Worm (Caenorhabditis elegans): ENCODE results near the gene Y43E12A.3.

Gene Y43E12A.3

DNA sequence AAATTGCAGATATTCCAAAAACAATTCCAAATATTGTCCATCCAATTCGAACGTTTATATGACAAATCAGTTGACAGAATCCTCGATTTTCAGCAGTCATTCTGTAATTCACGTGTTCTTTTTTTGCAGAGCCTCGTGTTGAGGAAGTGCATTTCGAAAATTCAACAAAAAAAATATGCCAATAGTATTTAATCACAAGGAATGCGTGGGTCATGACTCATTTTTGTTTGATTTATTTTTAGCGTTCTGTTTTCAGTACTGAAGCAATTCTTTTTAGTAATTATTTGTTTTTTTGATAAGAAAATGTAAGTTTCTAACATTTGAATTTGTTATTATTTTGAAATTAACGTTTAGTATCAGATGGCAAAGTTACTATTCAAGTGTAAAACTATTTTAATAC, 43.2 kb downstream of the Y43E12A.3 start, which contains the start of gene hrg-4:
TSS of gene hrg-4 (minus strand) at position 101 of the 400 bp plus-strand sequence.
- TF ChIP-seq snpc-4 (tag; optimal IDR thresholded peaks at IDR 0.05) (no peak), mls-2 (tag; optimal IDR thresholded peaks at IDR 0.05) (no peak), blmp-1 (tag; optimal IDR thresholded peaks at IDR 0.05) (no peak), nhr-28 (tag; optimal IDR thresholded peaks at IDR 0.05) (no peak), ceh-39 (tag; optimal IDR thresholded peaks at IDR 0.05) (no peak), cnd-1 (tag; optimal IDR thresholded peaks at IDR 0.05) (no peak)

DNA sequence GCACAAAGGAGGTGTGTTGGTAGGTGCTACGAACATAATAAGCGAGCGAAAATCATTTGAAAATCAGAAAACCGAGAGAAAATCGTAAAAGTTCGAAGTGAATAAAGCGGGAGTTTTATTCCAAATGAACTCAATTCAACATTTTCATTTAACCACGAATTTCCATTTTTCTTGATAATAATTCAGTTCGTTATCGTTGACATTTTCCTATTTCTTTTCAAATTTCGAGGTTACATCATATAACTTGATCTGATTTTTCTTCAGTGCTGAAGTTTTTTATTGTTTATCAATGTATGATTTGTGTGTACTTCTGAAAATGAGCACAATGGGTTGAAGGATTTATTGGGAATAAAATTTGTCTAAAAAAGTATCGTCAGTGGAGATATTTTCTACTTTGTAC, 43.9 kb downstream of the Y43E12A.3 start:
- TF ChIP-seq mep-1 (tag; optimal IDR thresholded peaks at IDR 0.05) (no peak), sptf-1 (tag; optimal IDR thresholded peaks at IDR 0.05) (no peak), snpc-4 (tag; optimal IDR thresholded peaks at IDR 0.05) (no peak), ces-1 (GFP tag; optimal IDR thresholded peaks at IDR 0.05) (no peak), ztf-11 (tag; optimal IDR thresholded peaks at IDR 0.05) (no peak), sem-2 (GFP tag; optimal IDR thresholded peaks at IDR 0.05) (no peak), pha-4 (tag; optimal IDR thresholded peaks at IDR 0.05) (no peak), nhr-237 (tag; optimal IDR thresholded peaks at IDR 0.05) (no peak), mab-5 (tag; optimal IDR thresholded peaks at IDR 0.05) (no peak), nhr-12 (tag; optimal IDR thresholded peaks at IDR 0.05) (no peak), elt-1 (tag; optimal IDR thresholded peaks at IDR 0.05; ENCODE audit: borderline replicate concordance, insufficient read depth) (no peak), ham-2 (GFP tag; optimal IDR thresholded peaks at IDR 0.05) (no peak), nhr-76 (tag; optimal IDR thresholded peaks at IDR 0.05) (no peak), lin-32 (GFP tag; optimal IDR thresholded peaks at IDR 0.05) (no peak), flh-1 (GFP tag; optimal IDR thresholded peaks at IDR 0.05) (no peak), tbx-8 (GFP tag; optimal IDR thresholded peaks at IDR 0.05) (no peak), nhr-28 (tag; optimal IDR thresholded peaks at IDR 0.05) (no peak)

DNA sequence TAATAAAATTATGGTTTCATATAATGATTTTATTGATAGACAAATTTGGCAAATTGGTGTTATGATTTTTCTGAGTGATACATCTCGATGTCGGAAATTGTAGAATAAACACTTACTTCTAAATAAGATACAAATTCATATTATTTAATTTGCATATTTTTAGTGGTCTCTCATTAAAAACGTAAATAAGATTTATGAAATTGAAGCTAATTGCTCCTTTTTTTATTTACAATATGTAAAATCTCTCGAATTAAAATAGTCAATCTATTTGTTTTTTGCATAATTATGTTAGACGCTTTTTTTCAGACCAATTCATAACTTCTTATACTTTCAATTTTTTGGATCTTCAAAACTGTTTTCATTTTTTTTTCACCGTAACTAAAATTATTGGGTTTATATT, 44.6 kb downstream of the Y43E12A.3 start, which contains the start of gene hrg-6:
TSS of gene hrg-6 (plus strand) at position 301 of the 400 bp plus-strand sequence.
- no peak for TF ChIP-seq sem-2 (GFP tag; optimal IDR thresholded peaks at IDR 0.05)
- TF ChIP-seq nhr-2 (tag; optimal IDR thresholded peaks at IDR 0.05): no peak
- TF ChIP-seq unc-39 (tag; optimal IDR thresholded peaks at IDR 0.05): no peak
- TF ChIP-seq bed-3 (GFP tag; optimal IDR thresholded peaks at IDR 0.05): no peak
- no peak for TF ChIP-seq pha-4 (tag; optimal IDR thresholded peaks at IDR 0.05)
- no peak for TF ChIP-seq nhr-28 (tag; optimal IDR thresholded peaks at IDR 0.05)
- TF ChIP-seq nhr-237 (tag; optimal IDR thresholded peaks at IDR 0.05): no peak
- TF ChIP-seq elt-3 (tag; optimal IDR thresholded peaks at IDR 0.05): no peak
- TF ChIP-seq snpc-4 (tag; optimal IDR thresholded peaks at IDR 0.05): no peak
- no peak for TF ChIP-seq blmp-1 (tag; optimal IDR thresholded peaks at IDR 0.05)
- no peak for TF ChIP-seq mab-5 (tag; optimal IDR thresholded peaks at IDR 0.05)
- no peak for TF ChIP-seq nhr-76 (tag; optimal IDR thresholded peaks at IDR 0.05)
- TF ChIP-seq ham-2 (GFP tag; optimal IDR thresholded peaks at IDR 0.05): no peak
- no peak for TF ChIP-seq drap-1 (GFP tag; optimal IDR thresholded peaks at IDR 0.05)
- no peak for TF ChIP-seq ceh-39 (tag; optimal IDR thresholded peaks at IDR 0.05)
- no peak for TF ChIP-seq unc-120 (tag; optimal IDR thresholded peaks at IDR 0.05; ENCODE audit: poor library complexity, severe bottlenecking)
- TF ChIP-seq flh-1 (GFP tag; optimal IDR thresholded peaks at IDR 0.05): no peak
- no peak for TF ChIP-seq lsy-2 (tag; optimal IDR thresholded peaks at IDR 0.05)
- no peak for TF ChIP-seq sptf-1 (tag; optimal IDR thresholded peaks at IDR 0.05)

DNA sequence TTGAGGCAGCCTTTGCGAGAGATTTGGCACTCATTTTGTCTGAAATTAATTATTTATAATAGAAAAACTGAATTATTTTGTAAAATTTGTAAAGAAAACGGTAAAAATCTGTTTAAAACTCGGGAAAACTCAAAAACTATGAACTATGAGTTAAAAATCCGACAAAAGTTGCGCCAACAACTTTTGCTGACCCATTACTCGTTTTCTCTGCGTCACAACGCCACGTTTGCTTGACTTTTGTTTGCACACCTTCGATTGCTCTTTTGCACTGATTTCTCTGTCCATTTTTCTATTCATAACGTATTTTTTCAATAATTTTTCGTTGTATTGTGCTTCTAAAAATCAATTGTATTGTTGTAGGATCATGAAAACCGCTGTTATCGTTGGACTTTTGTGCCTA, 48.5 kb downstream of the Y43E12A.3 start, which contains the start of gene fkb-1:
TSS of gene fkb-1 (plus strand) at position 361 of the 400 bp plus-strand sequence.
- TF ChIP-seq nhr-237 (tag; optimal IDR thresholded peaks at IDR 0.05) (no peak), elt-3 (tag; optimal IDR thresholded peaks at IDR 0.05) (no peak), ceh-39 (tag; optimal IDR thresholded peaks at IDR 0.05) (no peak), lin-13 (tag; optimal IDR thresholded peaks at IDR 0.05) (peak; percentile 80), hlh-1 (tag; optimal IDR thresholded peaks at IDR 0.05) (peak; percentile 3), mls-2 (tag; optimal IDR thresholded peaks at IDR 0.05) (no peak), ces-1 (GFP tag; optimal IDR thresholded peaks at IDR 0.05) (no peak), nhr-76 (tag; optimal IDR thresholded peaks at IDR 0.05) (no peak), nhr-12 (tag; optimal IDR thresholded peaks at IDR 0.05) (no peak), mab-5 (tag; optimal IDR thresholded peaks at IDR 0.05) (no peak), lsy-2 (tag; optimal IDR thresholded peaks at IDR 0.05) (no peak), unc-62 (GFP tag; optimal IDR thresholded peaks at IDR 0.05) (no peak), mep-1 (tag; optimal IDR thresholded peaks at IDR 0.05) (peak; percentile 5), nhr-28 (tag; optimal IDR thresholded peaks at IDR 0.05) (no peak), ham-2 (GFP tag; optimal IDR thresholded peaks at IDR 0.05) (no peak)
